Worm (Caenorhabditis elegans): ENCODE data around the gene Y38E10A.14.

The Y38E10A.14 gene

DNA sequence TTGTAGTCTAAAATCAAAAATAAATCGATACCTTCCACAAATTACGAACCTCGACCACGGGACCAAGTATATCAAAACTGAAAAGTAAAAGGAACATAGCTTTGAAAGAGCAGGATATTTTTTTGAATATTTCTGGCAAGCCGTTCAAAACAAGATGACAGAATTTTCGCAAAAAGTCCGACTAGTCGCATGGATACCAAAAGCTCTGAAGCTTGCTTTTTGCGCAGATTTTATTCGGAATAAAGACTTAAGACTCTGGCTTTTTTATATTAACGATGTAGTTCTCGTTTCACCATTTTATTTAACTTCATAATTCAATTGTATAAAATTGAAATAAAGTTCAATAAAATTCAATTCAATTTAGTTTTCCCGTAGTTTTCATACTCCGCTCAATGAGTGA lies 50.8 kb downstream of the Y38E10A.14 start, which contains the start of gene Y38E10A.2 (continued):
- TF ChIP-seq B0019.2 (GFP tag; conservative IDR thresholded peaks at IDR 0.05) (no peak), mxl-1 (tag; optimal IDR thresholded peaks at IDR 0.05) (no peak), ets-4 (GFP tag; optimal IDR thresholded peaks at IDR 0.05) (no peak), him-1 (tag; optimal IDR thresholded peaks at IDR 0.05) (no peak)

All from whole organism, young adult.